Fruit fly (Drosophila melanogaster) whole organism, embryonic: Measurements from ENCODE around the gene Vdup1.

Source experiments
- ATbp ChIP-seq: fragments of 200-800 bp; sonication (Bioruptor generic); optimal IDR thresholded peaks from 2 replicates; lab custom pipeline; 2017; ENCODE audit warnings: missing biosample characterization, mild to moderate bottlenecking, missing genetic modification characterization, missing genetic modification reagents
- Asciz ChIP-seq: fragments of 200-800 bp; sonication (Bioruptor generic); optimal IDR thresholded peaks from 2 replicates; lab custom pipeline; 2017; ENCODE audit warnings: missing biosample characterization, mild to moderate bottlenecking, missing genetic modification characterization, missing genetic modification reagents
- CG1024 ChIP-seq: fragments of 200-800 bp; sonication (Bioruptor generic); IDR thresholded peaks from 2 replicates; pipeline ENCODE4 v1.3.6; 2022; ENCODE audit warnings: missing biosample characterization, missing genetic modification characterization
- CG10274 ChIP-seq: fragments of 200-800 bp; sonication (Bioruptor generic); optimal IDR thresholded peaks from 3 replicates; lab custom pipeline; 2017; ENCODE audit warnings: missing biosample characterization, mild to moderate bottlenecking, missing genetic modification characterization
- CG10321 ChIP-seq: fragments of 200-800 bp; sonication (Bioruptor generic); IDR thresholded peaks from 2 replicates; pipeline ENCODE4 v1.3.6; 2022; ENCODE audit warnings: missing biosample characterization, missing genetic modification characterization
- CG10565 ChIP-seq: fragments of 200-800 bp; sonication (Bioruptor generic); optimal IDR thresholded peaks from 3 replicates; lab custom pipeline; 2016; ENCODE audit warnings: missing biosample characterization, mild to moderate bottlenecking, missing genetic modification characterization
- CG11723 ChIP-seq: fragments of 200-800 bp; sonication (Bioruptor generic); optimal IDR thresholded peaks from 2 replicates; lab custom pipeline; 2017; ENCODE audit warnings: missing biosample characterization, mild to moderate bottlenecking, missing genetic modification characterization
- CG12769 ChIP-seq: fragments of 200-800 bp; sonication (Bioruptor generic); optimal IDR thresholded peaks from 2 replicates; lab custom pipeline; 2019; ENCODE audit warnings: missing biosample characterization, mild to moderate bottlenecking, missing genetic modification characterization, moderate library complexity
- CG13296 ChIP-seq: fragments of 200-800 bp; sonication (Bioruptor generic); optimal IDR thresholded peaks from 3 replicates; lab custom pipeline; 2018; ENCODE audit warnings: missing biosample characterization, mild to moderate bottlenecking, missing genetic modification characterization
- CG13424 ChIP-seq: fragments of 200-800 bp; sonication (Bioruptor generic); optimal IDR thresholded peaks from 2 replicates; lab custom pipeline; 2019; ENCODE audit warnings: missing biosample characterization, mild to moderate bottlenecking, missing genetic modification characterization, moderate library complexity
- CG15601 ChIP-seq: fragments of 200-800 bp; sonication (Bioruptor generic); optimal IDR thresholded peaks from 3 replicates; lab custom pipeline; 2019; ENCODE audit warnings: missing biosample characterization, mild to moderate bottlenecking, missing genetic modification characterization, moderate library complexity
- CG30020 ChIP-seq: fragments of 200-800 bp; optimal IDR thresholded peaks from 2 replicates; lab custom pipeline; 2019; ENCODE audit warnings: missing biosample characterization, mild to moderate bottlenecking, missing genetic modification characterization, moderate library complexity
- CG3065 ChIP-seq: fragments of 200-800 bp; sonication (Bioruptor generic); optimal IDR thresholded peaks from 2 replicates; lab custom pipeline; 2016; ENCODE audit warnings: missing biosample characterization, missing genetic modification characterization
- CG3281 ChIP-seq: fragments of 200-800 bp; sonication (Bioruptor generic); optimal IDR thresholded peaks from 3 replicates; lab custom pipeline; 2017; ENCODE audit warnings: missing biosample characterization, mild to moderate bottlenecking, missing genetic modification characterization
- CG33213 ChIP-seq: fragments of 200-800 bp; sonication (Bioruptor generic); optimal IDR thresholded peaks from 3 replicates; lab custom pipeline; 2016; ENCODE audit warnings: missing biosample characterization, missing genetic modification characterization
- CG34224 ChIP-seq: fragments of 200-800 bp; sonication (Bioruptor generic); IDR thresholded peaks from 3 replicates; pipeline ENCODE4 v1.3.6; 2022; ENCODE audit warnings: missing biosample characterization, missing genetic modification characterization; ENCODE audit not compliant: partially characterized antibody
- CG4730 ChIP-seq: fragments of 200-800 bp; sonication (Bioruptor generic); IDR thresholded peaks from 2 replicates; pipeline ENCODE4 v1.3.6; 2022; ENCODE audit warnings: missing biosample characterization, missing genetic modification characterization
- CG7372 ChIP-seq: fragments of 200-800 bp; sonication (Bioruptor generic); IDR thresholded peaks from 2 replicates; pipeline ENCODE4 v1.3.6; 2022; ENCODE audit warnings: missing biosample characterization, missing genetic modification characterization
- CG9609 ChIP-seq: fragments of 200-800 bp; sonication (Bioruptor generic); optimal IDR thresholded peaks from 3 replicates; lab custom pipeline; 2016; ENCODE audit warnings: missing biosample characterization, missing genetic modification characterization
- CG9727 ChIP-seq: fragments of 200-800 bp; sonication (Bioruptor generic); optimal IDR thresholded peaks from 3 replicates; lab custom pipeline; 2017; ENCODE audit warnings: missing biosample characterization, mild to moderate bottlenecking, missing genetic modification characterization
- D19B ChIP-seq: fragments of 200-800 bp; sonication (Bioruptor generic); optimal IDR thresholded peaks from 2 replicates; lab custom pipeline; 2017; ENCODE audit warnings: missing biosample characterization, mild to moderate bottlenecking, missing genetic modification characterization
- Eip74EF ChIP-seq, 2 experiments: fragments of 200-800 bp in 1 of 2; fragments of >200 bp in 1 of 2; sonication (Bioruptor generic) in 1 of 2; optimal IDR thresholded peaks; 2 replicates each; lab custom pipeline; 2017 to 2019; ENCODE audit warnings: missing biosample characterization in 2 of 2, missing genetic modification characterization in 2 of 2, mild to moderate bottlenecking in 1 of 2, moderate library complexity in 1 of 2
- HLH54F ChIP-seq: fragments of 200-800 bp; sonication (Bioruptor generic); optimal IDR thresholded peaks from 3 replicates; lab custom pipeline; 2016; ENCODE audit warnings: missing biosample characterization, missing genetic modification characterization
- HmgD ChIP-seq: fragments of 200-800 bp; sonication (Bioruptor generic); optimal IDR thresholded peaks from 3 replicates; lab custom pipeline; 2016; ENCODE audit warnings: missing biosample characterization, missing genetic modification characterization
- Hmx ChIP-seq: fragments of 200-800 bp; sonication (Bioruptor generic); optimal IDR thresholded peaks from 2 replicates; lab custom pipeline; 2016; ENCODE audit warnings: missing biosample characterization, missing genetic modification characterization
- Hsf ChIP-seq: fragments of 200-800 bp; sonication (Bioruptor generic); optimal IDR thresholded peaks from 3 replicates; lab custom pipeline; 2016; ENCODE audit warnings: missing biosample characterization, missing genetic modification characterization
- Kr ChIP-seq: fragments of 200-800 bp; sonication (Bioruptor generic); optimal IDR thresholded peaks from 2 replicates; lab custom pipeline; 2017; ENCODE audit warnings: missing biosample characterization, mild to moderate bottlenecking, missing genetic modification characterization
- Med ChIP-seq: fragments of 200-800 bp; sonication (Bioruptor generic); peaks from one replicate; lab custom pipeline; 2016; ENCODE audit warnings: missing biosample characterization, missing genetic modification characterization, mild to moderate bottlenecking, inconsistent platforms, moderate library complexity
- Pdp1 ChIP-seq, 2 experiments: fragments of 200-800 bp; sonication (Bioruptor generic); optimal IDR thresholded peaks; 3 replicates each; lab custom pipeline; 2016; ENCODE audit warnings: missing biosample characterization in 2 of 2, missing genetic modification characterization in 2 of 2, mild to moderate bottlenecking in 1 of 2, moderate library complexity in 1 of 2
- Side ChIP-seq: fragments of 200-800 bp; sonication (Bioruptor generic); optimal IDR thresholded peaks from 2 replicates; lab custom pipeline; 2016; ENCODE audit warnings: missing biosample characterization, missing genetic modification characterization
- Sox100B ChIP-seq: fragments of 200-800 bp; sonication (Bioruptor generic); optimal IDR thresholded peaks from 3 replicates; lab custom pipeline; 2018; ENCODE audit warnings: missing biosample characterization, mild to moderate bottlenecking, missing genetic modification characterization
- cato ChIP-seq: fragments of 200-800 bp; sonication (Bioruptor generic); optimal IDR thresholded peaks from 2 replicates; lab custom pipeline; 2016; ENCODE audit warnings: missing biosample characterization, missing genetic modification characterization, borderline replicate concordance
- cg ChIP-seq: fragments of 200-800 bp; sonication (Bioruptor generic); optimal IDR thresholded peaks from 3 replicates; lab custom pipeline; 2019; ENCODE audit warnings: missing biosample characterization, mild to moderate bottlenecking, missing genetic modification characterization, moderate library complexity
- dysf ChIP-seq: fragments of 200-800 bp; sonication (Bioruptor generic); IDR thresholded peaks from 3 replicates; pipeline ENCODE4 v1.3.6; 2022; ENCODE audit warnings: missing biosample characterization, missing genetic modification characterization
- en ChIP-seq: fragments of 200-800 bp; sonication (Bioruptor generic); optimal IDR thresholded peaks from 2 replicates; lab custom pipeline; 2016; ENCODE audit warnings: missing biosample characterization, missing genetic modification characterization
- fd96Cb ChIP-seq: fragments of 200-800 bp; sonication (Bioruptor generic); optimal IDR thresholded peaks from 2 replicates; lab custom pipeline; 2018; ENCODE audit warnings: missing biosample characterization, mild to moderate bottlenecking, missing genetic modification characterization, moderate library complexity
- gcm2 ChIP-seq: fragments of 200-800 bp; sonication (Bioruptor generic); optimal IDR thresholded peaks from 2 replicates; lab custom pipeline; 2016; ENCODE audit warnings: missing biosample characterization, missing genetic modification characterization
- gsb-n ChIP-seq: fragments of 200-800 bp; sonication (Bioruptor generic); optimal IDR thresholded peaks from 3 replicates; lab custom pipeline; 2018; ENCODE audit warnings: missing biosample characterization, mild to moderate bottlenecking, missing genetic modification characterization
- lov ChIP-seq, 2 experiments: fragments of 200-800 bp in 1 of 2; fragments of >200 bp in 1 of 2; sonication (Bioruptor generic) in 1 of 2; IDR thresholded peaks in 1 of 2; optimal IDR thresholded peaks in 1 of 2; 2 replicates in 1 of 2; 3 replicates in 1 of 2; pipeline versions ENCODE4 v1.3.6 to Lab custom; 2017 to 2022; ENCODE audit warnings: missing biosample characterization in 1 of 2, missing genetic modification characterization in 1 of 2
- mirr ChIP-seq: fragments of 200-800 bp; sonication (Bioruptor generic); optimal IDR thresholded peaks from 3 replicates; lab custom pipeline; 2018; ENCODE audit warnings: missing biosample characterization, mild to moderate bottlenecking, missing genetic modification characterization
- oc ChIP-seq: fragments of 200-800 bp; sonication (Bioruptor generic); optimal IDR thresholded peaks from 2 replicates; lab custom pipeline; 2018; ENCODE audit warnings: missing biosample characterization, mild to moderate bottlenecking, missing genetic modification characterization, moderate library complexity
- sisA ChIP-seq: fragments of 200-800 bp; sonication (Bioruptor generic); IDR thresholded peaks from 2 replicates; pipeline ENCODE4 v1.3.6; 2022; ENCODE audit warnings: missing biosample characterization, missing genetic modification characterization
- sqz ChIP-seq: fragments of 200-800 bp; sonication (Bioruptor generic); optimal IDR thresholded peaks from 3 replicates; lab custom pipeline; 2018; ENCODE audit warnings: missing biosample characterization, mild to moderate bottlenecking, missing genetic modification characterization
- tna ChIP-seq: fragments of 200-800 bp; sonication (Bioruptor generic); IDR thresholded peaks from 2 replicates; pipeline ENCODE4 v1.3.6; 2022; ENCODE audit warnings: missing biosample characterization, missing genetic modification characterization; ENCODE audit not compliant: partially characterized antibody
- unpg ChIP-seq: fragments of 200-800 bp; sonication (Bioruptor generic); optimal IDR thresholded peaks from 3 replicates; lab custom pipeline; 2018; ENCODE audit warnings: missing biosample characterization, mild to moderate bottlenecking, missing genetic modification characterization, moderate library complexity
- wor ChIP-seq: fragments of 200-800 bp; sonication (Bioruptor generic); IDR thresholded peaks from 2 replicates; pipeline ENCODE4 v1.3.6; 2022; ENCODE audit warnings: missing biosample characterization, missing genetic modification characterization
- z ChIP-seq: fragments of 200-800 bp; sonication (Bioruptor generic); IDR thresholded peaks from 3 replicates; pipeline ENCODE4 v1.3.6; 2022; ENCODE audit warnings: missing biosample characterization, missing genetic modification characterization

Vdup1 gene

DNA sequence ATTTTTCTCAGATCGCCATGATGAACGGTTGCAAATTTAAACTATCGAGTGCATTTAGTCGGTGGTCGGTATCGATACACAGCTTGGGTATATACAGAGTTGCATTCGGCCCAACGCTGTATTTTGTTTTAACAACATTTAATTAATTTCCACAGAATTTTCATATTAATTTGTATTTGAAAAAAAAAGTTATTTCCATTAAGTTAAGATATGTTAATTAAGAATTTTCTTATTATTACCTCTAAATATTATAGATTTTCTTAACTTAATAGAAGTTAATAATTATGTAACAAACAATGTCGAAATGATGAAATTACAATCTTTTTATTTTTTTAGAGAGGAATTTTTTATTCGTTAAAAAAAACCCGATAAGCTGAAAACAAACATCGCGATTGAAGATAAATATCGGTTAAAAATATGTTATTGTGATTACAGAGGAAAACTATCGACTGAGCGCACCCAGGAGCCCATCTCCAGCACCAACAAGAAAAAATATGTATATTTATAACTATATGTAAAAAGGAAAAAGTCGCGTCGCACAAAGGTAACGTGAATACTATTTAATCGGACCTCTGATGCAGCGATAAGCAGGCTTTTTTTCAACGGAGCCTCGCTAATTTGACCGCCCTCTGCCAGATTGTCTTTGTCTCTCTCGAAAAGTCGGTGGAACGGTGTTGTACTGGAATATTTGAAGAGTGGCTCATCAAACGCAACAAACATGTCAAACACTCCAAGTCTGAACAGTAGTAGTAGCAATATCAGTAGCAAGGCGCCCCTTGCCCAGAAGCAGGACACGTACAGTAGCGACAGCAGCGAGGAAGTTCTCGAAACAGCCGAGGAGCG is 21.2 kb upstream of the Vdup1 start, which contains the start of the genes rno and mri (continued):
- TF ChIP-seq sisA (peak; percentile 64; the same call in 1 of the 2 replicates), CG11723 (GFP tag; lab: Kevin White, UChicago) (no peak), gsb-n (peak; percentile 78), fd96Cb (tag; lab: Kevin White, UChicago) (peak; percentile 79), cato (GFP tag; lab: Kevin White, UChicago) (peak; percentile 22), Kr (no peak), CG12769 (tag; lab: Kevin White, UChicago) (no peak), HmgD (GFP tag; lab: Kevin White, UChicago) (no peak), Med (GFP tag; lab: Kevin White, UChicago) (peak; percentile 77), lov (optimal IDR thresholded peaks at IDR 0.05; lab: Kevin White, UChicago) (no peak), lov (GFP tag; IDR thresholded peaks at IDR 0.05; lab: Robert Waterston, UW) (0 out of 3 replicates have a peak, but pooled peaks have one; percentile 44), CG10565 (GFP tag; lab: Kevin White, UChicago) (no peak), sqz (peak; percentile 13), CG15601 (tag; lab: Kevin White, UChicago) (peak; percentile 71), wor (GFP tag; lab: Robert Waterston, UW) (no peak; the same call in 1 of the 2 replicates), Asciz (GFP tag; lab: Kevin White, UChicago) (no peak), CG3281 (peak; percentile 48), HLH54F (GFP tag; lab: Kevin White, UChicago) (peak; percentile 27), en (GFP tag; lab: Kevin White, UChicago) (no peak), mirr (GFP tag; lab: Kevin White, UChicago) (no peak), Pdp1 (GFP tag; optimal IDR thresholded peaks at IDR 0.05; lab: Kevin White, UChicago) (peak in 1 of 2 experiments; percentile 50), ATbp (GFP tag; lab: Kevin White, UChicago) (peak; percentile 7), CG3065 (GFP tag; lab: Kevin White, UChicago) (no peak), CG1024 (no peak), CG13424 (tag; lab: Kevin White, UChicago) (peak; percentile 83), CG34224 (GFP tag; lab: Robert Waterston, UW) (peak; percentile 94), gcm2 (GFP tag; lab: Kevin White, UChicago) (no peak), D19B (GFP tag; lab: Kevin White, UChicago) (no peak), tna (GFP tag; lab: Robert Waterston, UW) (peak; percentile 90), CG33213 (no peak), Side (no peak), Eip74EF (GFP tag; optimal IDR thresholded peaks at IDR 0.05; lab: Kevin White, UChicago) (no peak), z (no peak), CG10321 (GFP tag; lab: Robert Waterston, UW) (peak; percentile 17; the same call in 1 of the 2 replicates), cg (no peak), oc (tag; lab: Kevin White, UChicago) (no peak), CG9727 (peak; percentile 83), CG9609 (GFP tag; lab: Kevin White, UChicago) (no peak), dysf (GFP tag; lab: Robert Waterston, UW) (peak; percentile 81), unpg (GFP tag; lab: Kevin White, UChicago) (peak; percentile 67), CG30020 (peak; percentile 83), CG13296 (no peak), Hmx (GFP tag; lab: Kevin White, UChicago) (no peak), Sox100B (no peak), Hsf (GFP tag; lab: Kevin White, UChicago) (peak; percentile 9), CG4730 (GFP tag; lab: Robert Waterston, UW) (peak; percentile 72), CG7372 (GFP tag; lab: Robert Waterston, UW) (peak; percentile 43; the same call in 1 of the 2 replicates), CG10274 (GFP tag; lab: Kevin White, UChicago) (no peak)
